Worm (Caenorhabditis elegans) whole organism, midembryonic: ENCODE measurements around the gene unc-30.

Experiments used
- T22C8.4 ChIP-seq: fragments of 200-800 bp; sonication (Bioruptor generic); IDR thresholded peaks from 2 replicates; pipeline ENCODE4 v1.3.6; 2022; ENCODE audit warnings: missing genetic modification characterization, missing compliant biosample characterization
- cog-1 ChIP-seq: sonication (generic microtip); optimal IDR thresholded peaks from 2 replicates; lab custom pipeline; 2016; ENCODE audit warnings: missing genetic modification characterization, missing compliant biosample characterization
- flt-1 ChIP-seq: fragments of 200-800 bp; sonication (Bioruptor generic); IDR thresholded peaks from 2 replicates; pipeline ENCODE4 v1.3.6; 2022; ENCODE audit warnings: missing genetic modification characterization, missing compliant biosample characterization
- klf-2 ChIP-seq: fragments of 200-800 bp; sonication (Bioruptor generic); conservative IDR thresholded peaks from 2 replicates; pipeline ENCODE4 v1.3.6; 2022; ENCODE audit warnings: missing genetic modification reagents, missing genetic modification characterization, missing compliant biosample characterization
- med-1 ChIP-seq: sonication (generic microtip); optimal IDR thresholded peaks from 2 replicates; lab custom pipeline; 2017; ENCODE audit warnings: missing genetic modification characterization, mild to moderate bottlenecking, missing compliant biosample characterization, antibody characterized with exemption, missing genetic modification reagents; ENCODE audit not compliant: insufficient read depth
- ref-1 ChIP-seq: fragments of 200-800 bp; sonication (Bioruptor generic); conservative IDR thresholded peaks from 2 replicates; pipeline ENCODE4 v1.3.6; 2022; ENCODE audit warnings: missing genetic modification reagents, missing genetic modification characterization, missing compliant biosample characterization
- tab-1 ChIP-seq: fragments of 200-800 bp; sonication (Bioruptor generic); IDR thresholded peaks from 2 replicates; pipeline ENCODE4 v1.3.6; 2022; ENCODE audit warnings: missing genetic modification characterization, missing compliant biosample characterization
- ztf-23 ChIP-seq: fragments of 200-800 bp; sonication (Bioruptor generic); IDR thresholded peaks from 2 replicates; pipeline ENCODE4 v1.3.6; 2022; ENCODE audit warnings: missing genetic modification reagents, missing genetic modification characterization, missing compliant biosample characterization
- ztf-29 ChIP-seq: fragments of 200-800 bp; sonication (Bioruptor generic); IDR thresholded peaks from 2 replicates; pipeline ENCODE4 v1.3.6; 2022; ENCODE audit warnings: missing genetic modification reagents, missing genetic modification characterization, missing compliant biosample characterization

The unc-30 gene

ce11 chrIV:13082106-13082505 is 36.7 kb upstream of the unc-30 start:
- TF ChIP-seq ztf-23 (GFP tag; lab: Robert Waterston, UW) (no peak), ztf-29 (no peak), klf-2 (GFP tag; lab: Robert Waterston, UW) (no peak), T22C8.4 (GFP tag; lab: Robert Waterston, UW) (no peak), ref-1 (GFP tag; lab: Robert Waterston, UW) (no peak), flt-1 (no peak), med-1 (no peak), cog-1 (tag; lab: Kevin White, UChicago) (no peak), tab-1 (no peak)

ce11 chrIV:13082836-13083763 is 35.7 kb upstream of the unc-30 start:
- TF ChIP-seq ztf-23 (GFP tag; lab: Robert Waterston, UW) (no peak), med-1 (no peak), flt-1 (no peak), cog-1 (tag; lab: Kevin White, UChicago) (no peak), ref-1 (GFP tag; lab: Robert Waterston, UW) (no peak), tab-1 (no peak), T22C8.4 (GFP tag; lab: Robert Waterston, UW) (no peak), ztf-29 (no peak), klf-2 (GFP tag; lab: Robert Waterston, UW) (no peak)

ce11 chrIV:13085675-13086074 is 33.1 kb upstream of the unc-30 start:
- TF ChIP-seq tab-1 (no peak), ztf-29 (no peak), flt-1 (no peak), ref-1 (GFP tag; lab: Robert Waterston, UW) (no peak), cog-1 (tag; lab: Kevin White, UChicago) (no peak), ztf-23 (GFP tag; lab: Robert Waterston, UW) (no peak), klf-2 (GFP tag; lab: Robert Waterston, UW) (no peak), med-1 (no peak), T22C8.4 (GFP tag; lab: Robert Waterston, UW) (no peak)

- TF ChIP-seq ref-1 (GFP tag; lab: Robert Waterston, UW) (no peak), tab-1 (no peak), med-1 (no peak), klf-2 (GFP tag; lab: Robert Waterston, UW) (no peak), ztf-29 (no peak), flt-1 (no peak), cog-1 (tag; lab: Kevin White, UChicago) (no peak), ztf-23 (GFP tag; lab: Robert Waterston, UW) (no peak), T22C8.4 (GFP tag; lab: Robert Waterston, UW) (no peak)
Observed at ce11 chrIV:13086705-13087104, 32.1 kb upstream of the unc-30 start, which contains the start of gene spin-2. spin-2 (plus strand) TSS chrIV:13087005.

- TF ChIP-seq med-1: no peak
- 0 out of 2 replicates have a peak, but pooled peaks have one; percentile 47 for TF ChIP-seq tab-1
Observed at ce11 chrIV:13089671-13090242, 29.0 kb upstream of the unc-30 start.

- TF ChIP-seq med-1: no peak
Observed at ce11 chrIV:13090967-13091366, 27.8 kb upstream of the unc-30 start, which contains the start of gene col-132. col-132 (minus strand) TSS chrIV:13091067.

- TF ChIP-seq T22C8.4 (GFP tag; lab: Robert Waterston, UW) (peak; percentile 75), ref-1 (GFP tag; lab: Robert Waterston, UW) (no peak)
Observed at ce11 chrIV:13093677-13094076, 25.1 kb upstream of the unc-30 start, which contains the start of the genes prcc-1 and C39E9.12. prcc-1 (minus strand) TSS chrIV:13093795. C39E9.12 (plus strand) TSS chrIV:13094007.

ce11 chrIV:13095462-13095861 is 23.3 kb upstream of the unc-30 start, which contains the start of gene rfc-3:
rfc-3 (plus strand) TSS chrIV:13095762.
- TF ChIP-seq tab-1: no peak
- TF ChIP-seq T22C8.4 (GFP tag; lab: Robert Waterston, UW): no peak

- TF ChIP-seq ztf-23 (GFP tag; lab: Robert Waterston, UW) (no peak), T22C8.4 (GFP tag; lab: Robert Waterston, UW) (no peak), med-1 (no peak), ztf-29 (no peak), tab-1 (no peak), ref-1 (GFP tag; lab: Robert Waterston, UW) (no peak), flt-1 (no peak), cog-1 (tag; lab: Kevin White, UChicago) (no peak), klf-2 (GFP tag; lab: Robert Waterston, UW) (no peak)
Observed at ce11 chrIV:13096778-13097177, 22.0 kb upstream of the unc-30 start.

ce11 chrIV:13098652-13099051 is 20.1 kb upstream of the unc-30 start, which contains the start of the genes dli-1, tin-9.2 and exos-4.1:
dli-1 (minus strand) TSS chrIV:13098792.
tin-9.2 (plus strand) TSS chrIV:13098995.
exos-4.1 (plus strand) TSS chrIV:13098999.
- TF ChIP-seq tab-1 (no peak), klf-2 (GFP tag; lab: Robert Waterston, UW) (no peak), cog-1 (tag; lab: Kevin White, UChicago) (peak; percentile 42), T22C8.4 (GFP tag; lab: Robert Waterston, UW) (no peak), ztf-23 (GFP tag; lab: Robert Waterston, UW) (no peak)
